Fruit fly (Drosophila melanogaster) Kc167 (cell line): ENCODE data around the gene Prp4k.

Experiments used
- Sin3A ChIP-seq: fragments of >200 bp; optimal IDR thresholded peaks from 2 replicates; lab custom pipeline; 2018; ENCODE audit warnings: missing external identifiers
- insv ChIP-seq: fragments of >200 bp; optimal IDR thresholded peaks from 3 replicates; lab custom pipeline; 2018; ENCODE audit warnings: missing external identifiers
- psq ChIP-seq: fragments of >200 bp; optimal IDR thresholded peaks from 2 replicates; lab custom pipeline; 2017; ENCODE audit warnings: missing external identifiers
- ttk ChIP-seq: sonication (Bioruptor generic); optimal IDR thresholded peaks from 2 replicates; lab custom pipeline; 2017; ENCODE audit warnings: missing external identifiers

dm6 chr3L:199754-200596, 11.3 kb downstream of the Prp4k start, which contains the start of the genes rno and mri:
- TF ChIP-seq psq (lab: Kevin White, UChicago) (no peak), ttk (lab: Kevin White, UChicago) (no peak), insv (lab: Kevin White, UChicago) (no peak), Sin3A (lab: Kevin White, UChicago) (no peak)
